Worm (Caenorhabditis elegans) whole organism, L4 larva: ENCODE measurements around the gene fip-4.

Source experiments
- D1046.2 ChIP-seq: fragments of 200-800 bp; sonication (Bioruptor generic); IDR thresholded peaks from 2 replicates; pipeline ENCODE4 v1.3.6; 2022; ENCODE audit warnings: missing genetic modification characterization, missing compliant biosample characterization
- F44E2.7 ChIP-seq: fragments of 200-800 bp; sonication (Bioruptor generic); IDR thresholded peaks from 2 replicates; pipeline ENCODE4 v2.1.2; 2022; ENCODE audit warnings: missing genetic modification characterization, missing compliant biosample characterization
- F49E8.2 ChIP-seq: sonication (generic microtip); optimal IDR thresholded peaks from 2 replicates; lab custom pipeline; 2016; ENCODE audit warnings: missing compliant biosample characterization, mild to moderate bottlenecking, missing genetic modification characterization, borderline replicate concordance
- Y75B8A.6 ChIP-seq: fragments of 200-800 bp; sonication (Bioruptor generic); IDR thresholded peaks from 2 replicates; pipeline ENCODE4 v1.3.6; 2022; ENCODE audit warnings: missing genetic modification reagents, missing genetic modification characterization, missing compliant biosample characterization
- ZK337.2 ChIP-seq: fragments of 200-800 bp; sonication (Bioruptor generic); IDR thresholded peaks from 2 replicates; pipeline ENCODE4 v1.3.6; 2022; ENCODE audit warnings: missing genetic modification reagents, missing genetic modification characterization, missing compliant biosample characterization
- aha-1 ChIP-seq: fragments of 150-350 bp; peaks from one replicate; lab custom pipeline; 2014; ENCODE audit warnings: missing biosample characterization, missing genetic modification characterization
- attf-4 ChIP-seq: sonication (generic microtip); optimal IDR thresholded peaks from 3 replicates; lab custom pipeline; 2017; ENCODE audit warnings: missing biosample characterization, missing genetic modification characterization
- cey-2 ChIP-seq: sonication (generic microtip); optimal IDR thresholded peaks from 3 replicates; lab custom pipeline; 2017; ENCODE audit warnings: missing genetic modification characterization, mild to moderate bottlenecking, missing compliant biosample characterization, antibody characterized with exemption, borderline replicate concordance; ENCODE audit not compliant: insufficient read depth
- ctbp-1 ChIP-seq: fragments of 200-800 bp; sonication (Bioruptor generic); IDR thresholded peaks from 2 replicates; pipeline ENCODE4 v1.3.6; 2022; ENCODE audit warnings: missing genetic modification reagents, missing genetic modification characterization, missing compliant biosample characterization
- daf-12 ChIP-seq: fragments of 150-350 bp; optimal IDR thresholded peaks from 2 replicates; lab custom pipeline; 2014; ENCODE audit warnings: missing biosample characterization, missing genetic modification reagents, missing genetic modification characterization
- daf-16 ChIP-seq, 3 experiments: sonication (generic microtip); optimal IDR thresholded peaks; 2 replicates each; lab custom pipeline; 2016 to 2017; ENCODE audit warnings: missing genetic modification characterization in 3 of 3, missing genetic modification reagents in 3 of 3, mild to moderate bottlenecking in 2 of 3, missing compliant biosample characterization in 2 of 3, missing biosample characterization in 1 of 3, moderate library complexity in 1 of 3
- daf-19 ChIP-seq: fragments of 200-800 bp; sonication (Bioruptor generic); conservative IDR thresholded peaks from 2 replicates; pipeline ENCODE4 v1.3.6; 2022; ENCODE audit warnings: missing genetic modification characterization, missing compliant biosample characterization
- dmd-6 ChIP-seq: fragments of 200-800 bp; sonication (Bioruptor generic); IDR thresholded peaks from 2 replicates; pipeline ENCODE4 v1.3.6; 2022; ENCODE audit warnings: missing genetic modification reagents, missing genetic modification characterization, missing compliant biosample characterization
- dmd-8 ChIP-seq: fragments of 200-800 bp; sonication (Bioruptor generic); IDR thresholded peaks from 2 replicates; pipeline ENCODE4 v1.3.6; 2022; ENCODE audit warnings: missing genetic modification characterization, missing compliant biosample characterization
- dmd-9 ChIP-seq: fragments of 200-800 bp; sonication (Bioruptor generic); IDR thresholded peaks from 2 replicates; pipeline ENCODE4 v1.3.6; 2022; ENCODE audit warnings: missing genetic modification reagents, missing genetic modification characterization, missing compliant biosample characterization
- dpl-1 ChIP-seq: fragments of 150-350 bp; optimal IDR thresholded peaks from 2 replicates; lab custom pipeline; 2014; ENCODE audit warnings: missing biosample characterization, missing genetic modification reagents, missing genetic modification characterization
- duxl-1 ChIP-seq: sonication (generic microtip); optimal IDR thresholded peaks from 2 replicates; lab custom pipeline; 2016; ENCODE audit warnings: mild to moderate bottlenecking, missing genetic modification characterization, moderate library complexity, missing compliant biosample characterization; ENCODE audit not compliant: poor library complexity
- egl-43 ChIP-seq: fragments of 200-800 bp; sonication (Bioruptor generic); IDR thresholded peaks from 2 replicates; pipeline ENCODE4 v1.3.6; 2022; ENCODE audit warnings: missing genetic modification reagents, missing genetic modification characterization, missing compliant biosample characterization
- fkh-10 ChIP-seq: fragments of 150-350 bp; optimal IDR thresholded peaks from 2 replicates; lab custom pipeline; 2014; ENCODE audit warnings: missing biosample characterization, missing genetic modification reagents, missing genetic modification characterization
- hif-1 ChIP-seq, 2 experiments: sonication (generic microtip); optimal IDR thresholded peaks; 2 replicates each; lab custom pipeline; 2016 to 2017; ENCODE audit warnings: missing compliant biosample characterization in 2 of 2, missing genetic modification characterization in 2 of 2, missing genetic modification reagents in 2 of 2, missing genotype in 2 of 2, mild to moderate bottlenecking in 1 of 2
- hlh-11 ChIP-seq: fragments of 200-800 bp; sonication (Bioruptor generic); optimal IDR thresholded peaks from 2 replicates; lab custom pipeline; 2018; ENCODE audit warnings: mild to moderate bottlenecking, missing genetic modification characterization, missing compliant biosample characterization
- hlh-30 ChIP-seq: sonication (generic microtip); optimal IDR thresholded peaks from 2 replicates; lab custom pipeline; 2017; ENCODE audit warnings: antibody characterized with exemption, mild to moderate bottlenecking, missing genetic modification characterization, missing compliant biosample characterization; ENCODE audit not compliant: insufficient read depth
- hmg-1.1 ChIP-seq: fragments of 200-800 bp; sonication (Bioruptor generic); IDR thresholded peaks from 2 replicates; pipeline ENCODE4 v1.3.6; 2022; ENCODE audit warnings: missing genetic modification reagents, missing genetic modification characterization, missing compliant biosample characterization
- jun-1 ChIP-seq: fragments of 150-350 bp; optimal IDR thresholded peaks from 2 replicates; lab custom pipeline; 2014; ENCODE audit warnings: missing biosample characterization, missing genetic modification reagents, missing genetic modification characterization
- lin-1 ChIP-seq: fragments of 200-800 bp; sonication (Bioruptor generic); IDR thresholded peaks from 2 replicates; pipeline ENCODE4 v1.3.6; 2022; ENCODE audit warnings: missing genetic modification reagents, missing genetic modification characterization, missing compliant biosample characterization
- lin-13 ChIP-seq: fragments of 150-350 bp; optimal IDR thresholded peaks from 2 replicates; lab custom pipeline; 2014; ENCODE audit warnings: missing biosample characterization, missing genetic modification reagents, missing genetic modification characterization
- lin-15B ChIP-seq: fragments of 150-350 bp; sonication (generic microtip); optimal IDR thresholded peaks from 3 replicates; lab custom pipeline; 2014; ENCODE audit warnings: missing biosample characterization, missing genetic modification characterization
- lin-38 ChIP-seq: fragments of 200-800 bp; sonication (Bioruptor generic); IDR thresholded peaks from 2 replicates; pipeline ENCODE4 v1.3.6; 2022; ENCODE audit warnings: missing genetic modification reagents, missing genetic modification characterization, missing compliant biosample characterization
- lir-3 ChIP-seq: sonication (generic microtip); optimal IDR thresholded peaks from 2 replicates; lab custom pipeline; 2016; ENCODE audit warnings: mild to moderate bottlenecking, missing genetic modification characterization, missing compliant biosample characterization
- lsy-2 ChIP-seq, 2 experiments: fragments of 150-350 bp in 1 of 2; sonication (generic microtip) in 1 of 2; optimal IDR thresholded peaks; 2 replicates each; lab custom pipeline; 2014 to 2017; ENCODE audit warnings: missing biosample characterization in 2 of 2, missing genetic modification characterization in 2 of 2
- madf-5 ChIP-seq, 2 experiments: fragments of 200-800 bp; sonication (Bioruptor generic); IDR thresholded peaks; 2 replicates each; pipeline ENCODE4 v1.3.6; 2022; ENCODE audit warnings: missing compliant biosample characterization in 2 of 2, missing genetic modification characterization in 2 of 2
- mdl-1 ChIP-seq, 2 experiments: fragments of 150-350 bp in 1 of 2; sonication (generic microtip) in 1 of 2; optimal IDR thresholded peaks; 2 replicates each; lab custom pipeline; 2014 to 2017; ENCODE audit warnings: missing biosample characterization in 2 of 2, missing genetic modification characterization in 2 of 2
- mdt-29 ChIP-seq: fragments of 200-800 bp; sonication (Bioruptor generic); IDR thresholded peaks from 2 replicates; pipeline ENCODE4 v1.3.6; 2022; ENCODE audit warnings: missing genetic modification reagents, missing genetic modification characterization, missing compliant biosample characterization
- mep-1 ChIP-seq: fragments of 150-350 bp; sonication (generic microtip); optimal IDR thresholded peaks from 3 replicates; lab custom pipeline; 2014; ENCODE audit warnings: missing biosample characterization, missing genetic modification characterization
- mxl-3 ChIP-seq: fragments of 200-800 bp; sonication (Bioruptor generic); optimal IDR thresholded peaks from 2 replicates; lab custom pipeline; 2018; ENCODE audit warnings: mild to moderate bottlenecking, missing genetic modification characterization, missing compliant biosample characterization
- nhr-10 ChIP-seq: fragments of 150-350 bp; optimal IDR thresholded peaks from 2 replicates; lab custom pipeline; 2014; ENCODE audit warnings: missing biosample characterization, missing genetic modification characterization
- nhr-11 ChIP-seq: fragments of 150-350 bp; optimal IDR thresholded peaks from 2 replicates; lab custom pipeline; 2014; ENCODE audit warnings: missing biosample characterization, missing genetic modification characterization
- nhr-237 ChIP-seq: sonication (generic microtip); optimal IDR thresholded peaks from 2 replicates; lab custom pipeline; 2017; ENCODE audit warnings: missing biosample characterization, missing genetic modification characterization
- nhr-28 ChIP-seq: fragments of 150-350 bp; optimal IDR thresholded peaks from 2 replicates; lab custom pipeline; 2014; ENCODE audit warnings: missing biosample characterization, missing genetic modification characterization
- nhr-41 ChIP-seq: fragments of 200-800 bp; sonication (Bioruptor generic); IDR thresholded peaks from 2 replicates; pipeline ENCODE4 v1.3.6; 2022; ENCODE audit warnings: missing genetic modification reagents, missing genetic modification characterization, missing compliant biosample characterization
- nhr-42 ChIP-seq: fragments of 200-800 bp; sonication (Bioruptor generic); IDR thresholded peaks from 2 replicates; pipeline ENCODE4 v1.3.6; 2022; ENCODE audit warnings: missing genetic modification characterization, missing compliant biosample characterization
- nhr-48 ChIP-seq: sonication (generic microtip); optimal IDR thresholded peaks from 2 replicates; lab custom pipeline; 2016; ENCODE audit warnings: mild to moderate bottlenecking, missing genetic modification characterization, missing compliant biosample characterization
- nhr-6 ChIP-seq: fragments of 150-350 bp; optimal IDR thresholded peaks from 2 replicates; lab custom pipeline; 2014; ENCODE audit warnings: missing biosample characterization, missing genetic modification characterization
- php-3 ChIP-seq: fragments of 200-800 bp; sonication (Bioruptor generic); IDR thresholded peaks from 2 replicates; pipeline ENCODE4 v1.3.6; 2022; ENCODE audit warnings: missing genetic modification reagents, missing genetic modification characterization, missing compliant biosample characterization
- set-16 ChIP-seq: fragments of 200-800 bp; sonication (Bioruptor generic); IDR thresholded peaks from 2 replicates; pipeline ENCODE4 v1.3.6; 2022; ENCODE audit warnings: missing genetic modification reagents, missing genetic modification characterization, missing compliant biosample characterization
- skn-1 ChIP-seq: fragments of 150-350 bp; optimal IDR thresholded peaks from 2 replicates; lab custom pipeline; 2014; ENCODE audit warnings: missing biosample characterization, missing genetic modification characterization
- spr-3 ChIP-seq: fragments of 200-800 bp; sonication (Bioruptor generic); optimal IDR thresholded peaks from 2 replicates; lab custom pipeline; 2018; ENCODE audit warnings: mild to moderate bottlenecking, missing genetic modification characterization, missing compliant biosample characterization
- zfp-3 ChIP-seq: fragments of 200-800 bp; sonication (Bioruptor generic); conservative IDR thresholded peaks from 2 replicates; pipeline ENCODE4 v1.3.6; 2022; ENCODE audit warnings: missing genetic modification reagents, missing genetic modification characterization, missing compliant biosample characterization
- zip-2 ChIP-seq: fragments of 150-350 bp; optimal IDR thresholded peaks from 2 replicates; lab custom pipeline; 2014; ENCODE audit warnings: missing biosample characterization, missing genetic modification characterization
- ztf-7 ChIP-seq: fragments of 150-350 bp; optimal IDR thresholded peaks from 2 replicates; lab custom pipeline; 2014; ENCODE audit warnings: missing biosample characterization, missing genetic modification characterization

fip-4 gene

ce11 chrV:8660475-8660874 lies 49.4 kb upstream of the fip-4 start (continued):
- TF ChIP-seq ztf-7 (tag; lab: Kevin White, UChicago) = no peak
- peak; percentile 6 for TF ChIP-seq aha-1 (tag; lab: Kevin White, UChicago)
- TF ChIP-seq hmg-1.1 (GFP tag; lab: Robert Waterston, UW) = no peak
- TF ChIP-seq nhr-42 = no peak
- peak; percentile 77 for TF ChIP-seq mxl-3 (GFP tag; lab: Kevin White, UChicago)
- no peak for TF ChIP-seq mdt-29
- TF ChIP-seq F49E8.2 = no peak
- no peak for TF ChIP-seq nhr-6 (tag; lab: Kevin White, UChicago)
- no peak for TF ChIP-seq nhr-48 (tag; lab: Kevin White, UChicago)
- TF ChIP-seq Y75B8A.6 (GFP tag; lab: Robert Waterston, UW) = no peak
- no peak for TF ChIP-seq D1046.2 (GFP tag; lab: Robert Waterston, UW)
- no peak for TF ChIP-seq F44E2.7 (GFP tag; lab: Robert Waterston, UW)
- no peak for TF ChIP-seq jun-1 (tag; lab: Kevin White, UChicago)
- TF ChIP-seq daf-12 (tag; lab: Kevin White, UChicago) = no peak
- peak; percentile 8 for TF ChIP-seq nhr-28
- TF ChIP-seq lin-38 (GFP tag; lab: Robert Waterston, UW) = no peak
- no peak for TF ChIP-seq nhr-237 (tag; lab: Kevin White, UChicago)
- no peak for TF ChIP-seq lin-13 (GFP tag; lab: Kevin White, UChicago)
- no peak for TF ChIP-seq skn-1 (tag; lab: Kevin White, UChicago)
- no peak for TF ChIP-seq zfp-3 (GFP tag; lab: Robert Waterston, UW)
- no peak for TF ChIP-seq nhr-10 (tag; lab: Kevin White, UChicago)
- TF ChIP-seq madf-5 (GFP tag; IDR thresholded peaks at IDR 0.05; lab: Robert Waterston, UW) = no peak
- no peak for TF ChIP-seq ZK337.2
- peak; percentile 62 for TF ChIP-seq hlh-30 (tag; lab: Kevin White, UChicago)
- TF ChIP-seq dmd-9 = no peak
- TF ChIP-seq php-3 = no peak
- TF ChIP-seq attf-4 (tag; lab: Kevin White, UChicago) = no peak
- TF ChIP-seq zip-2 (tag; lab: Kevin White, UChicago) = no peak
- TF ChIP-seq daf-19 (GFP tag; lab: Robert Waterston, UW) = no peak
- TF ChIP-seq set-16 (GFP tag; lab: Robert Waterston, UW) = 0 out of 2 replicates have a peak, but pooled peaks have one; percentile 18
- no peak for TF ChIP-seq fkh-10 (GFP tag; lab: Kevin White, UChicago)
- no peak for TF ChIP-seq dmd-8 (GFP tag; lab: Robert Waterston, UW)
- no peak for TF ChIP-seq nhr-41
- TF ChIP-seq cey-2 (tag; lab: Kevin White, UChicago) = no peak
- TF ChIP-seq spr-3 (GFP tag; lab: Kevin White, UChicago) = no peak
- no peak for TF ChIP-seq hif-1 (tag; optimal IDR thresholded peaks at IDR 0.05; lab: Kevin White, UChicago)
- TF ChIP-seq dpl-1 (GFP tag; lab: Kevin White, UChicago) = no peak
- no peak for TF ChIP-seq mep-1 (tag; lab: Kevin White, UChicago)
- no peak for TF ChIP-seq ctbp-1 (GFP tag; lab: Robert Waterston, UW)
- no peak for TF ChIP-seq duxl-1 (tag; lab: Kevin White, UChicago)

DNA sequence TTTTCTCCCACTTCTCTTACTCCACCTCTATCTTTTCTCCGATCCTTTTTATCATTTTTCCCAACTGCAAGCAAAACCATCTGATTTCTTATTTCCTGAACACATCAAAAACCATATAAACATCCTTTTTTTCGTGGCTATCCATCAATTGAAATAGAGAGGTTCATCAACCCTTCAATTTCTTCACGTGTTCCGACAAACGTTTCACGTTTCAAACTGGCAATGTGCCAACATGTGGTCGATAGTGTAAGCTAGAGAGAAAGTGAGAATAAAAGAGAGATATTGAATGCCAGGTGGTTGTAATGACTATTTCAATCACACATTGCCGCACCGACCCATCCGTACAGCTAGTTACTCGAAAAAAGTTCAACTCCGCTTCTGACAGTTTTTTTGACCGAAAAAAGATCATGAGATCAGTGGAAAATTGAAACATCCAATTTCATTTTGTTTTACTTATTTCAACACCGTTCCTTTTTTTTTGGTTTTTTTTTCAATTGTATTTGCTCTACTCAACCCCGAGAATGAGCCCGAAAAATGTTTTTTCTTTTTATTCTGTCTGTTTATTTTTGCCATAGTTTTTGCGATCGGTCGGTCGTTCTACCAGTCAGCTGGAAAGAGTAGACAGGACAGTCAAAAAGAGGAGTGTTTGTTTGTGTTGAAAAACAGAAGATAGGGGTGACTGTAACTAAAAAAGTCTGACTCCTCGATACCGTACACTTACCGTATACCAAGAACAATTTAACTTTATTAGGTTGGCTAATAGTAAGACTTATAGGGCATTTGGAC lies 47.7 kb upstream of the fip-4 start:
- TF ChIP-seq lin-15B (tag; lab: Kevin White, UChicago) (no peak), mdl-1 (tag; optimal IDR thresholded peaks at IDR 0.05; lab: Kevin White, UChicago) (peak; percentile 21 to 65), egl-43 (no peak), lin-1 (GFP tag; lab: Robert Waterston, UW) (no peak), nhr-28 (peak; percentile 26), nhr-11 (tag; lab: Kevin White, UChicago) (peak; percentile 42), mxl-3 (GFP tag; lab: Kevin White, UChicago) (peak; percentile 82), nhr-48 (tag; lab: Kevin White, UChicago) (peak; percentile 14), hlh-30 (tag; lab: Kevin White, UChicago) (peak; percentile 67), hlh-11 (tag; lab: Kevin White, UChicago) (peak; percentile 79), lir-3 (no peak), dmd-6 (peak; percentile 85), lsy-2 (tag; optimal IDR thresholded peaks at IDR 0.05; lab: Kevin White, UChicago) (peak in 1 of 2 experiments; percentile 22), daf-16 (GFP tag; optimal IDR thresholded peaks at IDR 0.05; lab: Kevin White, UChicago) (no peak), daf-16 (tag; optimal IDR thresholded peaks at IDR 0.05; lab: Kevin White, UChicago) (peak; percentile 41)
